Fruit fly (Drosophila melanogaster) whole organism, embryonic: ENCODE data around the gene CG6753.
A peak's percentile ranks its signal among the peaks of the same experiment; 100 is the strongest.

ENCODE experiments used
- ATbp ChIP-seq: fragments of 200-800 bp; sonication (Bioruptor generic); optimal IDR thresholded peaks from 2 replicates; lab custom pipeline; 2017; ENCODE audit warnings: missing biosample characterization, mild to moderate bottlenecking, missing genetic modification characterization, missing genetic modification reagents
- Atf3 ChIP-seq: fragments of 200-800 bp; sonication (Bioruptor generic); optimal IDR thresholded peaks from 3 replicates; lab custom pipeline; 2016; ENCODE audit warnings: missing biosample characterization, missing genetic modification characterization
- BEAF-32 ChIP-seq: fragments of 200-800 bp; sonication (Bioruptor generic); optimal IDR thresholded peaks from 3 replicates; lab custom pipeline; 2017; ENCODE audit warnings: missing biosample characterization, missing genetic modification characterization, mild to moderate bottlenecking, moderate library complexity, missing genetic modification reagents
- BtbVII ChIP-seq: fragments of 200-800 bp; sonication (Bioruptor generic); optimal IDR thresholded peaks from 3 replicates; lab custom pipeline; 2017; ENCODE audit warnings: missing biosample characterization, mild to moderate bottlenecking, missing genetic modification characterization
- CG10209 ChIP-seq: fragments of 200-800 bp; sonication (Bioruptor generic); optimal IDR thresholded peaks from 3 replicates; lab custom pipeline; 2017; ENCODE audit warnings: missing biosample characterization, mild to moderate bottlenecking, missing genetic modification characterization, missing genetic modification reagents
- CG10267 ChIP-seq: fragments of 200-800 bp; sonication (Bioruptor generic); optimal IDR thresholded peaks from 2 replicates; lab custom pipeline; 2018; ENCODE audit warnings: missing biosample characterization, mild to moderate bottlenecking, missing genetic modification characterization, moderate library complexity
- CG10274 ChIP-seq: fragments of 200-800 bp; sonication (Bioruptor generic); optimal IDR thresholded peaks from 3 replicates; lab custom pipeline; 2017; ENCODE audit warnings: missing biosample characterization, mild to moderate bottlenecking, missing genetic modification characterization
- CG11696 ChIP-seq: fragments of 200-800 bp; sonication (Bioruptor generic); IDR thresholded peaks from 2 replicates; pipeline ENCODE4 v1.3.6; 2022; ENCODE audit warnings: missing biosample characterization, missing genetic modification characterization
- CG11723 ChIP-seq: fragments of 200-800 bp; sonication (Bioruptor generic); optimal IDR thresholded peaks from 2 replicates; lab custom pipeline; 2017; ENCODE audit warnings: missing biosample characterization, mild to moderate bottlenecking, missing genetic modification characterization
- CG1233 ChIP-seq: fragments of 200-800 bp; sonication (Bioruptor generic); optimal IDR thresholded peaks from 4 replicates; lab custom pipeline; 2018; ENCODE audit warnings: missing biosample characterization, mild to moderate bottlenecking, missing genetic modification characterization
- CG13624 ChIP-seq: fragments of 200-800 bp; sonication (Bioruptor generic); optimal IDR thresholded peaks from 2 replicates; lab custom pipeline; 2016; ENCODE audit warnings: missing biosample characterization, missing genetic modification characterization
- CG15479 ChIP-seq: fragments of 200-800 bp; sonication (Bioruptor generic); optimal IDR thresholded peaks from 3 replicates; lab custom pipeline; 2019; ENCODE audit warnings: missing biosample characterization, mild to moderate bottlenecking, missing genetic modification characterization, moderate library complexity
- CG17361 ChIP-seq: fragments of 200-800 bp; sonication (Bioruptor generic); IDR thresholded peaks from 3 replicates; pipeline ENCODE4 v1.3.6; 2022; ENCODE audit warnings: missing biosample characterization, missing genetic modification characterization
- CG2120 ChIP-seq: fragments of 200-800 bp; sonication (Bioruptor generic); optimal IDR thresholded peaks from 3 replicates; lab custom pipeline; 2016; ENCODE audit warnings: missing biosample characterization, missing genetic modification characterization
- CG2199 ChIP-seq: fragments of 200-800 bp; sonication (Bioruptor generic); IDR thresholded peaks from 3 replicates; pipeline ENCODE4 v1.3.6; 2022; ENCODE audit warnings: missing biosample characterization, missing genetic modification characterization
- CG3995 ChIP-seq: fragments of 200-800 bp; sonication (Bioruptor generic); optimal IDR thresholded peaks from 3 replicates; lab custom pipeline; 2016; ENCODE audit warnings: missing biosample characterization, missing genetic modification characterization
- CG4820 ChIP-seq: fragments of 200-800 bp; sonication (Bioruptor generic); optimal IDR thresholded peaks from 3 replicates; lab custom pipeline; 2016; ENCODE audit warnings: missing biosample characterization, missing genetic modification characterization
- CG7271 ChIP-seq: fragments of 200-800 bp; sonication (Bioruptor generic); optimal IDR thresholded peaks from 2 replicates; lab custom pipeline; 2018; ENCODE audit warnings: missing biosample characterization, mild to moderate bottlenecking, missing genetic modification characterization, moderate library complexity
- CG7839 ChIP-seq: fragments of 200-800 bp; sonication (Bioruptor generic); optimal IDR thresholded peaks from 3 replicates; lab custom pipeline; 2018; ENCODE audit warnings: missing biosample characterization, mild to moderate bottlenecking, missing genetic modification characterization, moderate library complexity
- CHES-1-like ChIP-seq: fragments of 200-800 bp; sonication (Bioruptor generic); optimal IDR thresholded peaks from 2 replicates; lab custom pipeline; 2016; ENCODE audit warnings: missing biosample characterization, missing genetic modification characterization
- Chrac-16 ChIP-seq: fragments of 200-800 bp; sonication (Bioruptor generic); optimal IDR thresholded peaks from 3 replicates; lab custom pipeline; 2016; ENCODE audit warnings: missing biosample characterization, missing genetic modification characterization
- D19B ChIP-seq: fragments of 200-800 bp; sonication (Bioruptor generic); optimal IDR thresholded peaks from 2 replicates; lab custom pipeline; 2017; ENCODE audit warnings: missing biosample characterization, mild to moderate bottlenecking, missing genetic modification characterization
- E2f2 ChIP-seq: fragments of 200-800 bp; sonication (Bioruptor generic); IDR thresholded peaks from 2 replicates; pipeline ENCODE4 v1.3.6; 2022; ENCODE audit warnings: missing biosample characterization, missing genetic modification characterization
- Eip74EF ChIP-seq, 2 experiments: fragments of 200-800 bp in 1 of 2; fragments of >200 bp in 1 of 2; sonication (Bioruptor generic) in 1 of 2; optimal IDR thresholded peaks; 2 replicates each; lab custom pipeline; 2017 to 2019; ENCODE audit warnings: missing biosample characterization in 2 of 2, missing genetic modification characterization in 2 of 2, mild to moderate bottlenecking in 1 of 2, moderate library complexity in 1 of 2
- Hsf ChIP-seq: fragments of 200-800 bp; sonication (Bioruptor generic); optimal IDR thresholded peaks from 3 replicates; lab custom pipeline; 2016; ENCODE audit warnings: missing biosample characterization, missing genetic modification characterization
- MBD-R2 ChIP-seq: fragments of 200-800 bp; sonication (Bioruptor generic); IDR thresholded peaks from 2 replicates; pipeline ENCODE4 v1.3.6; 2022; ENCODE audit warnings: missing biosample characterization, missing genetic modification characterization
- Mes4 ChIP-seq: fragments of 200-800 bp; sonication (Bioruptor generic); optimal IDR thresholded peaks from 2 replicates; lab custom pipeline; 2016; ENCODE audit warnings: missing biosample characterization, missing genetic modification characterization
- Nf-YB ChIP-seq: fragments of 200-800 bp; sonication (Bioruptor generic); optimal IDR thresholded peaks from 3 replicates; lab custom pipeline; 2019; ENCODE audit warnings: missing biosample characterization, mild to moderate bottlenecking, missing genetic modification characterization, moderate library complexity
- crol ChIP-seq: fragments of 200-800 bp; sonication (Bioruptor generic); IDR thresholded peaks from 2 replicates; pipeline ENCODE4 v1.3.6; 2022; ENCODE audit warnings: missing biosample characterization, missing genetic modification characterization
- dan ChIP-seq: fragments of 200-800 bp; sonication (Bioruptor generic); IDR thresholded peaks from 2 replicates; pipeline ENCODE4 v1.3.6; 2022; ENCODE audit warnings: missing biosample characterization, missing genetic modification characterization
- dmrt11E ChIP-seq: fragments of 200-800 bp; sonication (Bioruptor generic); optimal IDR thresholded peaks from 3 replicates; lab custom pipeline; 2018; ENCODE audit warnings: missing biosample characterization, mild to moderate bottlenecking, missing genetic modification characterization, moderate library complexity
- dmrt99B ChIP-seq: fragments of 200-800 bp; sonication (Bioruptor generic); optimal IDR thresholded peaks from 2 replicates; lab custom pipeline; 2018; ENCODE audit warnings: missing biosample characterization, mild to moderate bottlenecking, missing genetic modification characterization, moderate library complexity
- dysf ChIP-seq: fragments of 200-800 bp; sonication (Bioruptor generic); IDR thresholded peaks from 3 replicates; pipeline ENCODE4 v1.3.6; 2022; ENCODE audit warnings: missing biosample characterization, missing genetic modification characterization
- gfzf ChIP-seq: fragments of 200-800 bp; sonication (Bioruptor generic); optimal IDR thresholded peaks from 2 replicates; lab custom pipeline; 2016; ENCODE audit warnings: missing biosample characterization, mild to moderate bottlenecking, missing genetic modification characterization, moderate library complexity
- gsb-n ChIP-seq: fragments of 200-800 bp; sonication (Bioruptor generic); optimal IDR thresholded peaks from 3 replicates; lab custom pipeline; 2018; ENCODE audit warnings: missing biosample characterization, mild to moderate bottlenecking, missing genetic modification characterization
- kay ChIP-seq: fragments of 200-800 bp; sonication (Bioruptor generic); optimal IDR thresholded peaks from 2 replicates; lab custom pipeline; 2016; ENCODE audit warnings: missing biosample characterization, missing genetic modification characterization
- lov ChIP-seq, 2 experiments: fragments of 200-800 bp in 1 of 2; fragments of >200 bp in 1 of 2; sonication (Bioruptor generic) in 1 of 2; IDR thresholded peaks in 1 of 2; optimal IDR thresholded peaks in 1 of 2; 2 replicates in 1 of 2; 3 replicates in 1 of 2; pipeline versions ENCODE4 v1.3.6 to Lab custom; 2017 to 2022; ENCODE audit warnings: missing biosample characterization in 1 of 2, missing genetic modification characterization in 1 of 2
- nmo ChIP-seq: fragments of 200-800 bp; sonication (Bioruptor generic); optimal IDR thresholded peaks from 2 replicates; lab custom pipeline; 2018; ENCODE audit warnings: missing biosample characterization, mild to moderate bottlenecking, missing genetic modification characterization, moderate library complexity
- oc ChIP-seq: fragments of 200-800 bp; sonication (Bioruptor generic); optimal IDR thresholded peaks from 2 replicates; lab custom pipeline; 2018; ENCODE audit warnings: missing biosample characterization, mild to moderate bottlenecking, missing genetic modification characterization, moderate library complexity
- peb ChIP-seq: fragments of 200-800 bp; sonication (Bioruptor generic); IDR thresholded peaks from 2 replicates; pipeline ENCODE4 v1.3.6; 2022; ENCODE audit warnings: missing biosample characterization, missing genetic modification characterization
- pita ChIP-seq: fragments of 200-800 bp; sonication (Bioruptor generic); optimal IDR thresholded peaks from 2 replicates; lab custom pipeline; 2017; ENCODE audit warnings: missing biosample characterization, mild to moderate bottlenecking, missing genetic modification characterization
- pros ChIP-seq: fragments of 200-800 bp; sonication (Bioruptor generic); optimal IDR thresholded peaks from 3 replicates; lab custom pipeline; 2019; ENCODE audit warnings: missing biosample characterization, mild to moderate bottlenecking, missing genetic modification characterization, moderate library complexity
- psq ChIP-seq: fragments of 200-800 bp; sonication (Bioruptor generic); optimal IDR thresholded peaks from 2 replicates; lab custom pipeline; 2017; ENCODE audit warnings: missing biosample characterization, missing genetic modification characterization
- ro ChIP-seq: fragments of 200-800 bp; sonication (Bioruptor generic); IDR thresholded peaks from 2 replicates; pipeline ENCODE4 v1.3.6; 2022; ENCODE audit warnings: missing biosample characterization, missing genetic modification characterization
- salm ChIP-seq: fragments of 200-800 bp; sonication (Bioruptor generic); optimal IDR thresholded peaks from 2 replicates; lab custom pipeline; 2018; ENCODE audit warnings: missing biosample characterization, mild to moderate bottlenecking, missing genetic modification characterization
- unc-4 ChIP-seq: fragments of 200-800 bp; sonication (Bioruptor generic); IDR thresholded peaks from 2 replicates; pipeline ENCODE4 v1.3.6; 2022; ENCODE audit warnings: missing biosample characterization, missing genetic modification characterization; ENCODE audit not compliant: partially characterized antibody
- usp ChIP-seq: fragments of >200 bp; optimal IDR thresholded peaks from 2 replicates; lab custom pipeline; 2017; ENCODE audit warnings: missing biosample characterization, missing genetic modification characterization
- wor ChIP-seq: fragments of 200-800 bp; sonication (Bioruptor generic); IDR thresholded peaks from 2 replicates; pipeline ENCODE4 v1.3.6; 2022; ENCODE audit warnings: missing biosample characterization, missing genetic modification characterization
- zfh2 ChIP-seq: fragments of 200-800 bp; sonication (Bioruptor generic); optimal IDR thresholded peaks from 2 replicates; lab custom pipeline; 2016; ENCODE audit warnings: missing biosample characterization, missing genetic modification characterization

Gene CG6753

dm6 chr3R:12691422-12692101 lies 49.3 kb upstream of the CG6753 start, which contains the start of gene Arp1 (continued):
- TF ChIP-seq CG15479 (GFP tag; lab: Kevin White, UChicago) (no peak), zfh2 (GFP tag; lab: Kevin White, UChicago) (no peak), nmo (GFP tag; lab: Kevin White, UChicago) (peak; percentile 39), salm (tag; lab: Kevin White, UChicago) (no peak), CG10267 (tag; lab: Kevin White, UChicago) (peak; percentile 37), CHES-1-like (GFP tag; lab: Kevin White, UChicago) (no peak), pita (GFP tag; lab: Kevin White, UChicago) (peak; percentile 52), kay (GFP tag; lab: Kevin White, UChicago) (peak; percentile 9), ATbp (GFP tag; lab: Kevin White, UChicago) (no peak), D19B (GFP tag; lab: Kevin White, UChicago) (no peak), unc-4 (0 out of 2 replicates have a peak, but pooled peaks have one; percentile 19), Hsf (GFP tag; lab: Kevin White, UChicago) (no peak), oc (tag; lab: Kevin White, UChicago) (no peak), CG10274 (no peak), MBD-R2 (GFP tag; lab: Robert Waterston, UW) (peak; percentile 40; the same call in 1 of the 2 replicates), peb (GFP tag; lab: Robert Waterston, UW) (no peak), Atf3 (GFP tag; lab: Kevin White, UChicago) (peak; percentile 50), CG2120 (GFP tag; lab: Kevin White, UChicago) (no peak), CG3995 (GFP tag; lab: Kevin White, UChicago) (peak; percentile 15), gsb-n (peak; percentile 13), dysf (no peak), psq (GFP tag; lab: Kevin White, UChicago) (no peak), CG7839 (no peak), CG2199 (no peak), CG11696 (no peak), Chrac-16 (GFP tag; lab: Kevin White, UChicago) (no peak), gfzf (GFP tag; lab: Kevin White, UChicago) (peak; percentile 82), dan (GFP tag; lab: Robert Waterston, UW) (no peak), CG1233 (no peak), CG7271 (tag; lab: Kevin White, UChicago) (no peak), CG17361 (no peak), ro (GFP tag; lab: Robert Waterston, UW) (no peak), Mes4 (GFP tag; lab: Kevin White, UChicago) (no peak), BEAF-32 (GFP tag; lab: Kevin White, UChicago) (peak; percentile 35), Nf-YB (GFP tag; lab: Kevin White, UChicago) (no peak), CG13624 (GFP tag; lab: Kevin White, UChicago) (no peak), BtbVII (GFP tag; lab: Kevin White, UChicago) (no peak), dmrt99B (tag; lab: Kevin White, UChicago) (no peak), dmrt11E (no peak), CG10209 (GFP tag; lab: Kevin White, UChicago) (no peak), E2f2 (GFP tag; lab: Robert Waterston, UW) (no peak), crol (peak; percentile 64; the same call in 1 of the 2 replicates), CG11723 (GFP tag; lab: Kevin White, UChicago) (no peak), wor (GFP tag; lab: Robert Waterston, UW) (no peak), lov (optimal IDR thresholded peaks at IDR 0.05; lab: Kevin White, UChicago) (no peak), lov (GFP tag; IDR thresholded peaks at IDR 0.05; lab: Robert Waterston, UW) (no peak), Eip74EF (GFP tag; optimal IDR thresholded peaks at IDR 0.05; lab: Kevin White, UChicago) (no peak), CG4820 (GFP tag; lab: Kevin White, UChicago) (no peak), pros (GFP tag; lab: Kevin White, UChicago) (no peak), usp (GFP tag; lab: Kevin White, UChicago) (no peak)
